Fruit fly (Drosophila melanogaster) whole organism, embryonic: ENCODE measurements around the gene CG43218.

ENCODE experiments used
- Antp ChIP-seq: fragments of 200-800 bp; sonication (Bioruptor generic); optimal IDR thresholded peaks from 3 replicates; lab custom pipeline; 2016; ENCODE audit warnings: missing biosample characterization, missing genetic modification characterization
- B-H2 ChIP-seq: fragments of 200-800 bp; sonication (Bioruptor generic); optimal IDR thresholded peaks from 2 replicates; lab custom pipeline; 2018; ENCODE audit warnings: missing biosample characterization, mild to moderate bottlenecking, missing genetic modification characterization
- BEAF-32 ChIP-seq: fragments of 200-800 bp; sonication (Bioruptor generic); optimal IDR thresholded peaks from 3 replicates; lab custom pipeline; 2017; ENCODE audit warnings: missing biosample characterization, missing genetic modification characterization, mild to moderate bottlenecking, moderate library complexity, missing genetic modification reagents
- Bteb2 ChIP-seq: fragments of 200-800 bp; sonication (Bioruptor generic); optimal IDR thresholded peaks from 2 replicates; lab custom pipeline; 2016; ENCODE audit warnings: missing biosample characterization, missing genetic modification characterization
- C15 ChIP-seq: fragments of 200-800 bp; sonication (Bioruptor generic); IDR thresholded peaks from 3 replicates; pipeline ENCODE4 v1.3.6; 2022; ENCODE audit warnings: missing biosample characterization, missing genetic modification characterization
- CG11398 ChIP-seq: fragments of 200-800 bp; sonication (Bioruptor generic); optimal IDR thresholded peaks from 2 replicates; lab custom pipeline; 2016; ENCODE audit warnings: missing biosample characterization, missing genetic modification characterization
- CG13287 ChIP-seq: fragments of 200-800 bp; sonication (Bioruptor generic); IDR thresholded peaks from 2 replicates; pipeline ENCODE4 v1.3.6; 2022; ENCODE audit warnings: missing biosample characterization, missing genetic modification characterization; ENCODE audit not compliant: partially characterized antibody
- CG14710 ChIP-seq: fragments of 200-800 bp; sonication (Bioruptor generic); optimal IDR thresholded peaks from 3 replicates; lab custom pipeline; 2019; ENCODE audit warnings: missing biosample characterization, mild to moderate bottlenecking, missing genetic modification characterization, moderate library complexity
- CG1602 ChIP-seq: fragments of 200-800 bp; sonication (Bioruptor generic); optimal IDR thresholded peaks from 3 replicates; lab custom pipeline; 2016; ENCODE audit warnings: missing biosample characterization, missing genetic modification characterization
- CG1792 ChIP-seq: fragments of 200-800 bp; sonication (Bioruptor generic); optimal IDR thresholded peaks from 2 replicates; lab custom pipeline; 2016; ENCODE audit warnings: missing biosample characterization, missing genetic modification characterization
- CG1832 ChIP-seq: fragments of 200-800 bp; sonication (Bioruptor generic); optimal IDR thresholded peaks from 2 replicates; lab custom pipeline; 2017; ENCODE audit warnings: missing biosample characterization, mild to moderate bottlenecking, missing genetic modification characterization, inconsistent platforms
- CG2875 ChIP-seq: fragments of 200-800 bp; sonication (Bioruptor generic); optimal IDR thresholded peaks from 2 replicates; lab custom pipeline; 2017; ENCODE audit warnings: missing biosample characterization, mild to moderate bottlenecking, missing genetic modification characterization, missing genetic modification reagents
- CG3065 ChIP-seq: fragments of 200-800 bp; sonication (Bioruptor generic); optimal IDR thresholded peaks from 2 replicates; lab custom pipeline; 2016; ENCODE audit warnings: missing biosample characterization, missing genetic modification characterization
- CG34224 ChIP-seq: fragments of 200-800 bp; sonication (Bioruptor generic); IDR thresholded peaks from 3 replicates; pipeline ENCODE4 v1.3.6; 2022; ENCODE audit warnings: missing biosample characterization, missing genetic modification characterization; ENCODE audit not compliant: partially characterized antibody
- CG34376 ChIP-seq: fragments of 200-800 bp; sonication (Bioruptor generic); optimal IDR thresholded peaks from 2 replicates; lab custom pipeline; 2018; ENCODE audit warnings: missing biosample characterization, mild to moderate bottlenecking, missing genetic modification characterization
- CG3995 ChIP-seq: fragments of 200-800 bp; sonication (Bioruptor generic); optimal IDR thresholded peaks from 3 replicates; lab custom pipeline; 2016; ENCODE audit warnings: missing biosample characterization, missing genetic modification characterization
- CG4820 ChIP-seq: fragments of 200-800 bp; sonication (Bioruptor generic); optimal IDR thresholded peaks from 3 replicates; lab custom pipeline; 2016; ENCODE audit warnings: missing biosample characterization, missing genetic modification characterization
- CG4854 ChIP-seq: fragments of 200-800 bp; sonication (Bioruptor generic); optimal IDR thresholded peaks from 2 replicates; lab custom pipeline; 2016; ENCODE audit warnings: missing biosample characterization, missing genetic modification characterization, inconsistent platforms
- CG7839 ChIP-seq: fragments of 200-800 bp; sonication (Bioruptor generic); optimal IDR thresholded peaks from 3 replicates; lab custom pipeline; 2018; ENCODE audit warnings: missing biosample characterization, mild to moderate bottlenecking, missing genetic modification characterization, moderate library complexity
- CG8089 ChIP-seq: fragments of 200-800 bp; sonication (Bioruptor generic); optimal IDR thresholded peaks from 3 replicates; lab custom pipeline; 2016; ENCODE audit warnings: missing biosample characterization, missing genetic modification characterization
- CG9215 ChIP-seq: fragments of 200-800 bp; sonication (Bioruptor generic); IDR thresholded peaks from 2 replicates; pipeline ENCODE4 v1.3.6; 2022; ENCODE audit warnings: missing biosample characterization, missing genetic modification characterization
- CG9609 ChIP-seq: fragments of 200-800 bp; sonication (Bioruptor generic); optimal IDR thresholded peaks from 3 replicates; lab custom pipeline; 2016; ENCODE audit warnings: missing biosample characterization, missing genetic modification characterization
- Ets65A ChIP-seq: fragments of 200-800 bp; sonication (Bioruptor generic); peaks from one replicate; lab custom pipeline; 2016; ENCODE audit warnings: missing biosample characterization, missing genetic modification characterization
- Fer2 ChIP-seq: fragments of 200-800 bp; sonication (Bioruptor generic); optimal IDR thresholded peaks from 2 replicates; lab custom pipeline; 2018; ENCODE audit warnings: missing biosample characterization, mild to moderate bottlenecking, missing genetic modification characterization, moderate library complexity
- HLH3B ChIP-seq: fragments of 200-800 bp; sonication (Bioruptor generic); IDR thresholded peaks from 2 replicates; pipeline ENCODE4 v1.3.6; 2022; ENCODE audit warnings: missing biosample characterization, missing genetic modification characterization
- Hr3 ChIP-seq: fragments of 200-800 bp; sonication (Bioruptor generic); optimal IDR thresholded peaks from 3 replicates; lab custom pipeline; 2016; ENCODE audit warnings: missing biosample characterization, missing genetic modification characterization
- Lhr ChIP-seq: fragments of 200-800 bp; sonication (Bioruptor generic); optimal IDR thresholded peaks from 3 replicates; lab custom pipeline; 2017; ENCODE audit warnings: mild to moderate bottlenecking, missing biosample characterization, missing genetic modification reagents, missing genetic modification characterization
- Neu2 ChIP-seq: fragments of 200-800 bp; sonication (Bioruptor generic); optimal IDR thresholded peaks from 3 replicates; lab custom pipeline; 2016; ENCODE audit warnings: missing biosample characterization, missing genetic modification characterization, borderline replicate concordance
- Stat92E ChIP-seq, 3 experiments: fragments of >200 bp in 2 of 3; fragments of 200-800 bp in 1 of 3; sonication (Bioruptor generic) in 1 of 3; optimal IDR thresholded peaks; 2 replicates each; lab custom pipeline; 2017 to 2019; ENCODE audit warnings: missing biosample characterization in 3 of 3, missing genetic modification characterization in 3 of 3, mild to moderate bottlenecking in 1 of 3, moderate library complexity in 1 of 3
- Tbp ChIP-seq: fragments of >200 bp; optimal IDR thresholded peaks from 2 replicates; lab custom pipeline; 2018; ENCODE audit warnings: missing biosample characterization, missing genetic modification characterization
- YL-1 ChIP-seq: fragments of 200-800 bp; sonication (Bioruptor generic); optimal IDR thresholded peaks from 3 replicates; lab custom pipeline; 2017; ENCODE audit warnings: missing biosample characterization, mild to moderate bottlenecking, missing genetic modification characterization
- ash1 ChIP-seq: fragments of 200-800 bp; sonication (Bioruptor generic); optimal IDR thresholded peaks from 2 replicates; lab custom pipeline; 2018; ENCODE audit warnings: missing biosample characterization, mild to moderate bottlenecking, missing genetic modification characterization
- ato ChIP-seq: fragments of 200-800 bp; sonication (Bioruptor generic); IDR thresholded peaks from 2 replicates; pipeline ENCODE4 v1.3.6; 2022; ENCODE audit warnings: missing biosample characterization, missing genetic modification characterization; ENCODE audit not compliant: partially characterized antibody
- chinmo ChIP-seq: fragments of 200-800 bp; sonication (Bioruptor generic); IDR thresholded peaks from 4 replicates; pipeline ENCODE4 v1.3.6; 2022; ENCODE audit warnings: missing biosample characterization, missing genetic modification characterization; ENCODE audit not compliant: partially characterized antibody
- crp ChIP-seq, 2 experiments: fragments of 200-800 bp; sonication (Bioruptor generic); optimal IDR thresholded peaks; 2 replicates in 1 of 2; 3 replicates in 1 of 2; lab custom pipeline; 2017; ENCODE audit warnings: missing biosample characterization in 2 of 2, missing genetic modification characterization in 2 of 2, mild to moderate bottlenecking in 1 of 2, moderate library complexity in 1 of 2
- da ChIP-seq: fragments of 200-800 bp; sonication (Bioruptor generic); optimal IDR thresholded peaks from 2 replicates; lab custom pipeline; 2016; ENCODE audit warnings: missing biosample characterization, missing genetic modification characterization
- emc ChIP-seq: fragments of 200-800 bp; sonication (Bioruptor generic); optimal IDR thresholded peaks from 2 replicates; lab custom pipeline; 2016; ENCODE audit warnings: missing biosample characterization, missing genetic modification characterization
- gce ChIP-seq: fragments of 200-800 bp; sonication (Bioruptor generic); IDR thresholded peaks from 3 replicates; pipeline ENCODE4 v1.3.6; 2022; ENCODE audit warnings: missing biosample characterization, missing genetic modification characterization
- ind ChIP-seq: fragments of 200-800 bp; sonication (Bioruptor generic); optimal IDR thresholded peaks from 3 replicates; lab custom pipeline; 2016; ENCODE audit warnings: missing biosample characterization, missing genetic modification characterization
- lab ChIP-seq: fragments of 200-800 bp; sonication (Bioruptor generic); optimal IDR thresholded peaks from 3 replicates; lab custom pipeline; 2017; ENCODE audit warnings: missing biosample characterization, missing genetic modification characterization, mild to moderate bottlenecking, moderate library complexity, missing genetic modification reagents
- lbe ChIP-seq: fragments of 200-800 bp; sonication (Bioruptor generic); optimal IDR thresholded peaks from 2 replicates; lab custom pipeline; 2016; ENCODE audit warnings: missing biosample characterization, mild to moderate bottlenecking, missing genetic modification characterization
- luna ChIP-seq: fragments of 200-800 bp; sonication (Bioruptor generic); optimal IDR thresholded peaks from 2 replicates; lab custom pipeline; 2016; ENCODE audit warnings: missing biosample characterization, missing genetic modification characterization
- nau ChIP-seq: fragments of 200-800 bp; sonication (Bioruptor generic); optimal IDR thresholded peaks from 3 replicates; lab custom pipeline; 2017; ENCODE audit warnings: missing biosample characterization, mild to moderate bottlenecking, missing genetic modification characterization, missing genetic modification reagents
- pnt ChIP-seq: fragments of 200-800 bp; sonication (Bioruptor generic); optimal IDR thresholded peaks from 3 replicates; lab custom pipeline; 2016; ENCODE audit warnings: missing biosample characterization, missing genetic modification characterization
- slou ChIP-seq: fragments of 200-800 bp; sonication (Bioruptor generic); optimal IDR thresholded peaks from 3 replicates; lab custom pipeline; 2016; ENCODE audit warnings: missing biosample characterization, missing genetic modification characterization
- sob ChIP-seq: fragments of 200-800 bp; sonication (Bioruptor generic); IDR thresholded peaks from 2 replicates; pipeline ENCODE4 v1.3.6; 2022; ENCODE audit warnings: missing biosample characterization, missing genetic modification characterization
- twi ChIP-seq: fragments of 200-800 bp; optimal IDR thresholded peaks from 2 replicates; lab custom pipeline; 2019; ENCODE audit warnings: missing biosample characterization, mild to moderate bottlenecking, missing genetic modification characterization, moderate library complexity
- tx ChIP-seq: fragments of 200-800 bp; sonication (Bioruptor generic); optimal IDR thresholded peaks from 2 replicates; lab custom pipeline; 2016; ENCODE audit warnings: missing biosample characterization, missing genetic modification characterization
- unc-4 ChIP-seq: fragments of 200-800 bp; sonication (Bioruptor generic); IDR thresholded peaks from 2 replicates; pipeline ENCODE4 v1.3.6; 2022; ENCODE audit warnings: missing biosample characterization, missing genetic modification characterization; ENCODE audit not compliant: partially characterized antibody
- zfh2 ChIP-seq: fragments of 200-800 bp; sonication (Bioruptor generic); optimal IDR thresholded peaks from 2 replicates; lab custom pipeline; 2016; ENCODE audit warnings: missing biosample characterization, missing genetic modification characterization

CG43218 gene

dm6 chr3L:21239999-21240509, 17.8 kb upstream of the CG43218 start (continued):
- TF ChIP-seq CG2875 (GFP tag; lab: Kevin White, UChicago), result peak; percentile 29
- no peak for TF ChIP-seq ash1 (GFP tag; lab: Kevin White, UChicago)
- no peak for TF ChIP-seq crp (GFP tag; optimal IDR thresholded peaks at IDR 0.05; lab: Kevin White, UChicago)
- TF ChIP-seq Stat92E (GFP tag; optimal IDR thresholded peaks at IDR 0.05; lab: Kevin White, UChicago), result peak in 1 of 3 experiments; percentile 27
- no peak for TF ChIP-seq emc (GFP tag; lab: Kevin White, UChicago)
- peak; percentile 94; the same call in 2 of the 4 replicates for TF ChIP-seq chinmo (GFP tag; lab: Robert Waterston, UW)
- TF ChIP-seq CG34376, result peak; percentile 43
- no peak for TF ChIP-seq Tbp (GFP tag; lab: Kevin White, UChicago)
- TF ChIP-seq CG4820 (GFP tag; lab: Kevin White, UChicago), result no peak
- TF ChIP-seq ato (GFP tag; lab: Robert Waterston, UW), result no peak
- TF ChIP-seq BEAF-32, result no peak
- TF ChIP-seq luna (GFP tag; lab: Kevin White, UChicago), result no peak
- TF ChIP-seq Lhr (GFP tag; lab: Kevin White, UChicago), result no peak
- TF ChIP-seq CG9215 (GFP tag; lab: Robert Waterston, UW), result no peak
- TF ChIP-seq CG3065 (GFP tag; lab: Kevin White, UChicago), result no peak
- TF ChIP-seq twi, result no peak
- TF ChIP-seq pnt (GFP tag; lab: Kevin White, UChicago), result no peak
- peak; percentile 57; the same call in 1 of the 3 replicates for TF ChIP-seq CG34224 (GFP tag; lab: Robert Waterston, UW)
- no peak for TF ChIP-seq sob (GFP tag; lab: Robert Waterston, UW)
- TF ChIP-seq C15 (GFP tag; lab: Robert Waterston, UW), result no peak
- TF ChIP-seq Neu2 (GFP tag; lab: Kevin White, UChicago), result no peak
- TF ChIP-seq Ets65A (GFP tag; lab: Kevin White, UChicago), result no peak
- TF ChIP-seq CG9609 (GFP tag; lab: Kevin White, UChicago), result no peak
- TF ChIP-seq Fer2 (tag; lab: Kevin White, UChicago), result no peak
- no peak for TF ChIP-seq CG14710 (tag; lab: Kevin White, UChicago)
- no peak for TF ChIP-seq CG7839 (tag; lab: Kevin White, UChicago)
- TF ChIP-seq CG3995 (GFP tag; lab: Kevin White, UChicago), result no peak
- no peak for TF ChIP-seq CG1792 (GFP tag; lab: Kevin White, UChicago)
- TF ChIP-seq YL-1 (GFP tag; lab: Kevin White, UChicago), result no peak
- TF ChIP-seq tx (GFP tag; lab: Kevin White, UChicago), result no peak
- TF ChIP-seq CG1602 (GFP tag; lab: Kevin White, UChicago), result no peak
- no peak for TF ChIP-seq CG11398
- TF ChIP-seq Hr3, result no peak
- peak; percentile 71 for TF ChIP-seq CG13287 (GFP tag; lab: Robert Waterston, UW)
- no peak for TF ChIP-seq ind (GFP tag; lab: Kevin White, UChicago)
- peak; percentile 47 for TF ChIP-seq unc-4 (GFP tag; lab: Robert Waterston, UW)
- no peak for TF ChIP-seq Antp (GFP tag; lab: Kevin White, UChicago)
- TF ChIP-seq nau (GFP tag; lab: Kevin White, UChicago), result no peak
- TF ChIP-seq lab (GFP tag; lab: Kevin White, UChicago), result peak; percentile 40
- no peak for TF ChIP-seq B-H2 (GFP tag; lab: Kevin White, UChicago)
- no peak for TF ChIP-seq gce (GFP tag; lab: Robert Waterston, UW)
- TF ChIP-seq da (GFP tag; lab: Kevin White, UChicago), result no peak
- no peak for TF ChIP-seq slou (GFP tag; lab: Kevin White, UChicago)
- peak; percentile 32; the same call in 1 of the 2 replicates for TF ChIP-seq HLH3B (GFP tag; lab: Robert Waterston, UW)
- no peak for TF ChIP-seq CG8089 (GFP tag; lab: Kevin White, UChicago)
- TF ChIP-seq CG1832, result peak; percentile 43
- TF ChIP-seq CG4854 (GFP tag; lab: Kevin White, UChicago), result no peak
- no peak for TF ChIP-seq lbe (GFP tag; lab: Kevin White, UChicago)
- no peak for TF ChIP-seq zfh2 (GFP tag; lab: Kevin White, UChicago)
- TF ChIP-seq Bteb2, result no peak
